Worm (Caenorhabditis elegans): ENCODE results near the gene srh-4.

ce11 chrV:4029627-4030026 is 19.4 kb downstream of the srh-4 start:
- TF ChIP-seq unc-130 (GFP tag; optimal IDR thresholded peaks at IDR 0.05) (no peak), rec-8 (tag; optimal IDR thresholded peaks at IDR 0.05) (no peak), zfh-2 (GFP tag; conservative IDR thresholded peaks at IDR 0.05) (no peak), snpc-4 (GFP tag; optimal IDR thresholded peaks at IDR 0.05) (no peak), snpc-4 (tag; optimal IDR thresholded peaks at IDR 0.05) (no peak), ama-1 (optimal IDR thresholded peaks at IDR 0.05) (no peak), ama-1 (GFP tag; optimal IDR thresholded peaks at IDR 0.05) (no peak), him-1 (tag; optimal IDR thresholded peaks at IDR 0.05) (no peak), lag-1 (GFP tag; IDR thresholded peaks at IDR 0.05) (no peak), F49E8.2 (tag; optimal IDR thresholded peaks at IDR 0.05; ENCODE audit: insufficient read depth) (no peak)

All from whole organism, young adult.